Worm (Caenorhabditis elegans) whole organism, late embryonic: ENCODE results near the gene B0348.2.

Experiments used
- K02D7.2 ChIP-seq: sonication (generic microtip); optimal IDR thresholded peaks from 2 replicates; lab custom pipeline; 2017; ENCODE audit warnings: mild to moderate bottlenecking, missing genetic modification characterization, missing compliant biosample characterization
- T23F11.4 ChIP-seq: fragments of 200-800 bp; sonication (Bioruptor generic); optimal IDR thresholded peaks from 2 replicates; lab custom pipeline; 2018; ENCODE audit warnings: mild to moderate bottlenecking, missing genetic modification characterization, missing compliant biosample characterization
- ceh-14 ChIP-seq: sonication (generic microtip); optimal IDR thresholded peaks from 2 replicates; lab custom pipeline; 2016; ENCODE audit warnings: missing genotype, missing genetic modification characterization, missing compliant biosample characterization
- ceh-19 ChIP-seq: fragments of 200-800 bp; sonication (Bioruptor generic); optimal IDR thresholded peaks from 2 replicates; lab custom pipeline; 2018; ENCODE audit warnings: mild to moderate bottlenecking, missing genetic modification characterization, missing compliant biosample characterization
- ceh-2 ChIP-seq: sonication (generic microtip); optimal IDR thresholded peaks from 2 replicates; lab custom pipeline; 2016; ENCODE audit warnings: missing genotype, missing genetic modification characterization, missing compliant biosample characterization
- ceh-22 ChIP-seq: sonication (generic microtip); optimal IDR thresholded peaks from 2 replicates; lab custom pipeline; 2017; ENCODE audit warnings: missing biosample characterization, missing genetic modification characterization
- ceh-24 ChIP-seq: sonication (generic microtip); optimal IDR thresholded peaks from 2 replicates; lab custom pipeline; 2016; ENCODE audit warnings: mild to moderate bottlenecking, missing genetic modification characterization, missing compliant biosample characterization
- ceh-34 ChIP-seq: sonication (generic microtip); optimal IDR thresholded peaks from 2 replicates; lab custom pipeline; 2016; ENCODE audit warnings: mild to moderate bottlenecking, missing genetic modification characterization, missing compliant biosample characterization
- ceh-45 ChIP-seq: fragments of 200-800 bp; sonication (Bioruptor generic); IDR thresholded peaks from 2 replicates; pipeline ENCODE4 v1.3.6; 2022; ENCODE audit warnings: missing genetic modification reagents, missing genetic modification characterization, missing compliant biosample characterization
- ceh-48 ChIP-seq: sonication (generic microtip); optimal IDR thresholded peaks from 2 replicates; lab custom pipeline; 2016; ENCODE audit warnings: missing genetic modification characterization, inconsistent platforms, missing compliant biosample characterization
- ceh-9 ChIP-seq: sonication (generic microtip); optimal IDR thresholded peaks from 2 replicates; lab custom pipeline; 2016; ENCODE audit warnings: mild to moderate bottlenecking, missing genetic modification characterization, inconsistent platforms, missing compliant biosample characterization
- che-1 ChIP-seq: sonication (generic microtip); optimal IDR thresholded peaks from 2 replicates; lab custom pipeline; 2016; ENCODE audit warnings: mild to moderate bottlenecking, missing genetic modification characterization, missing compliant biosample characterization
- ets-4 ChIP-seq: sonication (generic microtip); optimal IDR thresholded peaks from 2 replicates; lab custom pipeline; 2016; ENCODE audit warnings: missing genetic modification characterization, missing compliant biosample characterization
- eyg-1 ChIP-seq: sonication (generic microtip); optimal IDR thresholded peaks from 2 replicates; lab custom pipeline; 2016; ENCODE audit warnings: missing genotype, missing genetic modification characterization, missing compliant biosample characterization
- fax-1 ChIP-seq: sonication (generic microtip); optimal IDR thresholded peaks from 2 replicates; lab custom pipeline; 2016; ENCODE audit warnings: missing genotype, missing genetic modification characterization, missing compliant biosample characterization
- fkh-10 ChIP-seq: fragments of 150-350 bp; optimal IDR thresholded peaks from 2 replicates; lab custom pipeline; 2014; ENCODE audit warnings: missing biosample characterization, missing genetic modification reagents, missing genetic modification characterization
- fkh-6 ChIP-seq: sonication (generic microtip); optimal IDR thresholded peaks from 2 replicates; lab custom pipeline; 2016; ENCODE audit warnings: missing genetic modification characterization, missing compliant biosample characterization
- hlh-13 ChIP-seq: fragments of 200-800 bp; sonication (Bioruptor generic); optimal IDR thresholded peaks from 2 replicates; lab custom pipeline; 2018; ENCODE audit warnings: mild to moderate bottlenecking, missing genetic modification characterization, missing compliant biosample characterization
- hlh-15 ChIP-seq: sonication (generic microtip); optimal IDR thresholded peaks from 2 replicates; lab custom pipeline; 2016; ENCODE audit warnings: missing genetic modification characterization, missing compliant biosample characterization
- madf-2 ChIP-seq: sonication (generic microtip); optimal IDR thresholded peaks from 2 replicates; lab custom pipeline; 2017; ENCODE audit warnings: missing genetic modification characterization, missing compliant biosample characterization
- mec-3 ChIP-seq: sonication (generic microtip); optimal IDR thresholded peaks from 2 replicates; lab custom pipeline; 2016; ENCODE audit warnings: borderline replicate concordance, missing genetic modification characterization, missing compliant biosample characterization
- nfya-1 ChIP-seq: sonication (generic microtip); optimal IDR thresholded peaks from 2 replicates; lab custom pipeline; 2017; ENCODE audit warnings: missing genetic modification characterization, mild to moderate bottlenecking, missing compliant biosample characterization, antibody characterized with exemption, moderate library complexity
- nhr-232 ChIP-seq: sonication (generic microtip); optimal IDR thresholded peaks from 2 replicates; lab custom pipeline; 2016; ENCODE audit warnings: missing genetic modification characterization, missing compliant biosample characterization
- npax-4 ChIP-seq: sonication (generic microtip); optimal IDR thresholded peaks from 2 replicates; lab custom pipeline; 2016; ENCODE audit warnings: missing genetic modification characterization, missing compliant biosample characterization
- odd-2 ChIP-seq: sonication (generic microtip); optimal IDR thresholded peaks from 2 replicates; lab custom pipeline; 2017; ENCODE audit warnings: antibody characterized with exemption, mild to moderate bottlenecking, missing genetic modification characterization, missing compliant biosample characterization
- pag-3 ChIP-seq: sonication (generic microtip); optimal IDR thresholded peaks from 2 replicates; lab custom pipeline; 2016; ENCODE audit warnings: missing compliant biosample characterization, missing genetic modification characterization, borderline replicate concordance
- pax-1 ChIP-seq: fragments of 150-350 bp; optimal IDR thresholded peaks from 2 replicates; lab custom pipeline; 2014; ENCODE audit warnings: missing biosample characterization, missing genetic modification characterization
- pqm-1 ChIP-seq: sonication (generic microtip); optimal IDR thresholded peaks from 2 replicates; lab custom pipeline; 2016; ENCODE audit warnings: missing genetic modification characterization, missing compliant biosample characterization
- pros-1 ChIP-seq: fragments of 150-350 bp; optimal IDR thresholded peaks from 2 replicates; lab custom pipeline; 2014; ENCODE audit warnings: missing biosample characterization, missing genetic modification reagents, missing genetic modification characterization
- rnt-1 ChIP-seq: sonication (generic microtip); optimal IDR thresholded peaks from 2 replicates; lab custom pipeline; 2016; ENCODE audit warnings: missing genetic modification characterization, missing compliant biosample characterization
- sox-2 ChIP-seq: fragments of 200-800 bp; sonication (Bioruptor generic); IDR thresholded peaks from 2 replicates; pipeline ENCODE4 v1.3.6; 2022; ENCODE audit warnings: missing genetic modification reagents, missing genetic modification characterization, missing compliant biosample characterization
- syd-9 ChIP-seq: sonication (generic microtip); optimal IDR thresholded peaks from 2 replicates; lab custom pipeline; 2016; ENCODE audit warnings: mild to moderate bottlenecking, missing genetic modification characterization, moderate library complexity, missing compliant biosample characterization
- tbx-2 ChIP-seq: sonication (generic microtip); optimal IDR thresholded peaks from 2 replicates; lab custom pipeline; 2016; ENCODE audit warnings: missing genetic modification characterization, missing compliant biosample characterization
- ttx-3 ChIP-seq: sonication (generic microtip); optimal IDR thresholded peaks from 2 replicates; lab custom pipeline; 2016; ENCODE audit warnings: missing genetic modification reagents, missing genetic modification characterization, missing compliant biosample characterization
- unc-3 ChIP-seq, 2 experiments: fragments of 200-800 bp in 1 of 2; sonication (Bioruptor generic) in 1 of 2; sonication (generic microtip) in 1 of 2; conservative IDR thresholded peaks in 1 of 2; optimal IDR thresholded peaks in 1 of 2; 2 replicates each; pipeline versions ENCODE4 v1.3.6 to Lab custom; 2016 to 2022; ENCODE audit warnings: missing compliant biosample characterization in 2 of 2, missing genetic modification characterization in 2 of 2, missing genetic modification reagents in 1 of 2
- unc-55 ChIP-seq: sonication (generic microtip); optimal IDR thresholded peaks from 2 replicates; lab custom pipeline; 2017; ENCODE audit warnings: missing biosample characterization, missing genetic modification reagents, missing genetic modification characterization
- zip-5 ChIP-seq: sonication (generic microtip); optimal IDR thresholded peaks from 2 replicates; lab custom pipeline; 2016; ENCODE audit warnings: missing genetic modification characterization, missing compliant biosample characterization
- ztf-16 ChIP-seq: sonication (generic microtip); optimal IDR thresholded peaks from 2 replicates; lab custom pipeline; 2017; ENCODE audit warnings: missing genetic modification characterization, missing compliant biosample characterization

Gene B0348.2

DNA sequence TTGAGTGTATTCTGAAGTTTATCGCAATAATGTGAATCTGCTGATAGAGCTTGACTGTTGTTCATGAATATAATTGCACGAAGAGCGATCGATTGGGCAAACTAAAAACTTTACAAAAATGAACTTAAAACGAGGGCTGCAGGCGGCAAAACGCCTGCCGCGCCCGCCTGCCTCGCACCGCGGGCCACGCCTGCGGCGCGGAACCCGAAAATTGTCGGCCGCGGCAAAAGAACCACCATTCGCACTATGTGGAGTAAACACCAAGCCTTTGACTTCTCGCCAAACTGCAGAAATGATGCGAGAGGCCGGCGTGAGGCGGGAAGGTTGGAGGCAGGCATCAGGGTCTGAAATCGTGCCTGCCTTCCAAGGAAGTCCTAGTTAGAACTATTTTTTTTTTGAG lies 18.8 kb downstream of the B0348.2 start:
- TF ChIP-seq K02D7.2 (no peak), ceh-19 (GFP tag; lab: Kevin White, UChicago) (no peak), nhr-232 (tag; lab: Kevin White, UChicago) (no peak), unc-55 (GFP tag; lab: Kevin White, UChicago) (no peak), fkh-6 (tag; lab: Kevin White, UChicago) (no peak), ets-4 (no peak), che-1 (tag; lab: Kevin White, UChicago) (no peak), syd-9 (tag; lab: Kevin White, UChicago) (no peak), ttx-3 (tag; lab: Kevin White, UChicago) (no peak), ceh-22 (tag; lab: Kevin White, UChicago) (no peak), pros-1 (tag; lab: Kevin White, UChicago) (no peak), pqm-1 (tag; lab: Kevin White, UChicago) (no peak), sox-2 (GFP tag; lab: Robert Waterston, UW) (no peak), pag-3 (tag; lab: Kevin White, UChicago) (no peak), hlh-13 (GFP tag; lab: Kevin White, UChicago) (no peak), ztf-16 (tag; lab: Kevin White, UChicago) (no peak)

- no peak for TF ChIP-seq syd-9 (tag; lab: Kevin White, UChicago)
- TF ChIP-seq pag-3 (tag; lab: Kevin White, UChicago) = no peak
- TF ChIP-seq eyg-1 = no peak
- TF ChIP-seq madf-2 = no peak
- TF ChIP-seq ceh-24 = no peak
- no peak for TF ChIP-seq fax-1
- TF ChIP-seq zip-5 (tag; lab: Kevin White, UChicago) = no peak
- no peak for TF ChIP-seq T23F11.4
- TF ChIP-seq mec-3 (tag; lab: Kevin White, UChicago) = no peak
- TF ChIP-seq ceh-14 (tag; lab: Kevin White, UChicago) = no peak
- TF ChIP-seq pros-1 (tag; lab: Kevin White, UChicago) = no peak
- no peak for TF ChIP-seq ceh-9 (tag; lab: Kevin White, UChicago)
- no peak for TF ChIP-seq hlh-15 (tag; lab: Kevin White, UChicago)
- no peak for TF ChIP-seq nhr-232 (tag; lab: Kevin White, UChicago)
- TF ChIP-seq npax-4 = no peak
- no peak for TF ChIP-seq ceh-34 (tag; lab: Kevin White, UChicago)
These were observed 21.4 kb downstream of the B0348.2 start for ce11 chrV:66506-66905.

- TF ChIP-seq unc-3 (GFP tag; conservative IDR thresholded peaks at IDR 0.05; lab: Robert Waterston, UW) (no peak), unc-3 (tag; optimal IDR thresholded peaks at IDR 0.05; lab: Kevin White, UChicago) (no peak), ceh-48 (tag; lab: Kevin White, UChicago) (no peak), nfya-1 (tag; lab: Kevin White, UChicago) (no peak), ceh-2 (tag; lab: Kevin White, UChicago) (no peak), ets-4 (no peak), T23F11.4 (no peak), ceh-45 (GFP tag; lab: Robert Waterston, UW) (no peak), npax-4 (no peak), nhr-232 (tag; lab: Kevin White, UChicago) (no peak), pax-1 (no peak), zip-5 (tag; lab: Kevin White, UChicago) (no peak), che-1 (tag; lab: Kevin White, UChicago) (no peak)
These were observed 23.0 kb downstream of the B0348.2 start for ce11 chrV:68112-68511.

DNA sequence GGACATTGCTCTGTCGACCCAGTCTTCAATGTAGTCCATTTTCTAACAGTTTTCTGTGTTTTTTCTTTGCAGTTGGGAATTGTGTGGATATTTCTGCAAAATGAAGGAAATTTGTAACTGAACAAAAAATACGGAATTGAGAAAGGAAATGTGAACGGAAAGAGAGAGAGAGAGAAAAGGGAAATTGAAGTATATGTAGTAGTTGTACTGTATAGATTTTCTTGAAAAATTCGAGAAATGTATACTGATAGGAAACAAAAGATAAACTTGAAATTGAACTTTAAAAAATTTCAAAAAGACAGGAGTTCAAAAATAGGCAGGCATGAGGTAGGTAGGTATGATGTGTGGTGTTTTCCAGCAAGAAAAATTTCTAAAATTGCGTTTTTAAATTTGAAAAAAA lies 38.6 kb downstream of the B0348.2 start, which contains the start of gene daam-1:
Gene daam-1, minus strand, starts transcription at position 101 of the 400 bp plus-strand sequence.
- TF ChIP-seq tbx-2 (no peak), T23F11.4 (no peak), pros-1 (tag; lab: Kevin White, UChicago) (no peak), fkh-10 (GFP tag; lab: Kevin White, UChicago) (no peak), odd-2 (tag; lab: Kevin White, UChicago) (no peak), rnt-1 (tag; lab: Kevin White, UChicago) (no peak)
- TF ChIP-seq, all 69 proteins: peak for 0
